Worm (Caenorhabditis elegans) whole organism, L2 larva: ENCODE results near the gene best-23.

Experiments used
- C34F6.9 ChIP-seq: fragments of 150-350 bp; optimal IDR thresholded peaks from 2 replicates; lab custom pipeline; 2014; ENCODE audit warnings: missing biosample characterization, missing genetic modification characterization
- F13H6.1 ChIP-seq: sonication (generic microtip); optimal IDR thresholded peaks from 2 replicates; lab custom pipeline; 2016; ENCODE audit warnings: missing genetic modification characterization, missing compliant biosample characterization
- Y55F3AM.14 ChIP-seq: fragments of 200-800 bp; sonication (Bioruptor generic); optimal IDR thresholded peaks from 2 replicates; lab custom pipeline; 2018; ENCODE audit warnings: mild to moderate bottlenecking, missing genetic modification characterization, missing compliant biosample characterization
- ZK546.5 ChIP-seq: sonication (generic microtip); optimal IDR thresholded peaks from 2 replicates; lab custom pipeline; 2017; ENCODE audit warnings: missing biosample characterization, missing genetic modification characterization
- alr-1 ChIP-seq: fragments of 150-350 bp; optimal IDR thresholded peaks from 2 replicates; lab custom pipeline; 2014; ENCODE audit warnings: missing biosample characterization, missing genetic modification characterization
- aly-2 ChIP-seq: fragments of 150-350 bp; optimal IDR thresholded peaks from 2 replicates; lab custom pipeline; 2014; ENCODE audit warnings: missing biosample characterization, missing genetic modification characterization
- ama-1 ChIP-seq: fragments of 150-350 bp; optimal IDR thresholded peaks from 2 replicates; lab custom pipeline; 2018; ENCODE audit warnings: inconsistent platforms
- blmp-1 ChIP-seq: sonication (generic microtip); optimal IDR thresholded peaks from 2 replicates; lab custom pipeline; 2017; ENCODE audit warnings: missing genetic modification characterization, mild to moderate bottlenecking, missing compliant biosample characterization, antibody characterized with exemption, moderate library complexity; ENCODE audit not compliant: insufficient read depth
- ceh-16 ChIP-seq: fragments of 150-350 bp; optimal IDR thresholded peaks from 2 replicates; lab custom pipeline; 2014; ENCODE audit warnings: missing biosample characterization, missing genetic modification characterization
- ceh-82 ChIP-seq: fragments of 150-350 bp; optimal IDR thresholded peaks from 2 replicates; lab custom pipeline; 2014; ENCODE audit warnings: missing biosample characterization, missing genetic modification characterization
- crh-2 ChIP-seq: sonication (generic microtip); optimal IDR thresholded peaks from 2 replicates; lab custom pipeline; 2017; ENCODE audit warnings: missing biosample characterization, missing genetic modification characterization
- dmd-4 ChIP-seq: sonication (generic microtip); optimal IDR thresholded peaks from 2 replicates; lab custom pipeline; 2017; ENCODE audit warnings: missing biosample characterization, missing genetic modification characterization
- egl-27 ChIP-seq: sonication (generic microtip); optimal IDR thresholded peaks from 3 replicates; lab custom pipeline; 2017; ENCODE audit warnings: missing biosample characterization, missing genetic modification reagents, missing genetic modification characterization
- elt-1 ChIP-seq: fragments of 150-350 bp; optimal IDR thresholded peaks from 2 replicates; lab custom pipeline; 2014; ENCODE audit warnings: missing biosample characterization, missing genetic modification characterization
- elt-3 ChIP-seq: sonication (generic microtip); optimal IDR thresholded peaks from 2 replicates; lab custom pipeline; 2017; ENCODE audit warnings: missing biosample characterization, missing genetic modification characterization
- fos-1 ChIP-seq: fragments of 150-350 bp; optimal IDR thresholded peaks from 2 replicates; lab custom pipeline; 2014; ENCODE audit warnings: missing biosample characterization, missing genetic modification characterization
- gmeb-1 ChIP-seq: fragments of 150-350 bp; optimal IDR thresholded peaks from 2 replicates; lab custom pipeline; 2014; ENCODE audit warnings: missing biosample characterization, missing genetic modification characterization
- lin-11 ChIP-seq: fragments of 150-350 bp; sonication (generic microtip); optimal IDR thresholded peaks from 2 replicates; lab custom pipeline; 2014; ENCODE audit warnings: missing biosample characterization, missing genetic modification characterization, inconsistent platforms, mixed read lengths
- lin-13 ChIP-seq: fragments of 150-350 bp; optimal IDR thresholded peaks from 2 replicates; lab custom pipeline; 2014; ENCODE audit warnings: missing biosample characterization, missing genetic modification reagents, missing genetic modification characterization
- lin-39 ChIP-seq: fragments of 150-350 bp; optimal IDR thresholded peaks from 2 replicates; lab custom pipeline; 2014; ENCODE audit warnings: missing biosample characterization, missing genetic modification reagents, missing genetic modification characterization
- lsy-2 ChIP-seq, 2 experiments: fragments of 150-350 bp in 1 of 2; sonication (generic microtip) in 1 of 2; optimal IDR thresholded peaks; 2 replicates each; lab custom pipeline; 2014 to 2017; ENCODE audit warnings: missing biosample characterization in 2 of 2, missing genetic modification characterization in 2 of 2
- mbf-1 ChIP-seq: sonication (generic microtip); optimal IDR thresholded peaks from 2 replicates; lab custom pipeline; 2017; ENCODE audit warnings: missing biosample characterization, missing genetic modification characterization
- nhr-10 ChIP-seq: sonication (generic microtip); optimal IDR thresholded peaks from 2 replicates; lab custom pipeline; 2017; ENCODE audit warnings: missing biosample characterization, missing genetic modification characterization
- nhr-11 ChIP-seq: fragments of 150-350 bp; optimal IDR thresholded peaks from 2 replicates; lab custom pipeline; 2014; ENCODE audit warnings: missing biosample characterization, missing genetic modification characterization
- nhr-129 ChIP-seq: fragments of 150-350 bp; optimal IDR thresholded peaks from 2 replicates; lab custom pipeline; 2014; ENCODE audit warnings: missing biosample characterization, missing genetic modification characterization
- nhr-21 ChIP-seq: fragments of 150-350 bp; optimal IDR thresholded peaks from 2 replicates; lab custom pipeline; 2014; ENCODE audit warnings: missing biosample characterization, missing genetic modification characterization
- nhr-237 ChIP-seq: fragments of 150-350 bp; optimal IDR thresholded peaks from 2 replicates; lab custom pipeline; 2014; ENCODE audit warnings: missing biosample characterization, missing genetic modification characterization
- nhr-25 ChIP-seq: fragments of 150-350 bp; sonication (generic microtip); optimal IDR thresholded peaks from 3 replicates; lab custom pipeline; 2014; ENCODE audit warnings: missing biosample characterization, missing genetic modification characterization
- nhr-6 ChIP-seq: fragments of 150-350 bp; optimal IDR thresholded peaks from 2 replicates; lab custom pipeline; 2014; ENCODE audit warnings: missing biosample characterization, missing genetic modification characterization
- nhr-77 ChIP-seq: fragments of 150-350 bp; optimal IDR thresholded peaks from 2 replicates; lab custom pipeline; 2014; ENCODE audit warnings: missing biosample characterization, missing genetic modification characterization
- peb-1 ChIP-seq: fragments of 150-350 bp; optimal IDR thresholded peaks from 2 replicates; lab custom pipeline; 2014; ENCODE audit warnings: missing biosample characterization, missing genetic modification characterization
- sem-4 ChIP-seq: fragments of 150-350 bp; optimal IDR thresholded peaks from 2 replicates; lab custom pipeline; 2014; ENCODE audit warnings: missing biosample characterization, missing genetic modification reagents, missing genetic modification characterization
- skn-1 ChIP-seq: sonication (generic microtip); optimal IDR thresholded peaks from 2 replicates; lab custom pipeline; 2017; ENCODE audit warnings: missing biosample characterization, missing genetic modification characterization
- sma-9 ChIP-seq, 2 experiments: fragments of 150-350 bp in 1 of 2; sonication (generic microtip) in 1 of 2; optimal IDR thresholded peaks; 2 replicates each; lab custom pipeline; 2014 to 2016; ENCODE audit warnings: missing genetic modification characterization in 2 of 2, mild to moderate bottlenecking in 1 of 2, missing biosample characterization in 1 of 2, missing compliant biosample characterization in 1 of 2, missing genetic modification reagents in 1 of 2, moderate library complexity in 1 of 2
- snpc-4 ChIP-seq: fragments of 150-350 bp; optimal IDR thresholded peaks from 2 replicates; lab custom pipeline; 2014; ENCODE audit warnings: missing biosample characterization, missing genetic modification characterization
- unc-39 ChIP-seq: fragments of 150-350 bp; optimal IDR thresholded peaks from 2 replicates; lab custom pipeline; 2014; ENCODE audit warnings: missing biosample characterization, missing genetic modification characterization
- unc-55 ChIP-seq: fragments of 150-350 bp; sonication (generic microtip); optimal IDR thresholded peaks from 3 replicates; lab custom pipeline; 2014; ENCODE audit warnings: missing biosample characterization, missing genetic modification reagents, missing genetic modification characterization
- unc-62 ChIP-seq: fragments of 150-350 bp; optimal IDR thresholded peaks from 2 replicates; lab custom pipeline; 2014; ENCODE audit warnings: missing biosample characterization, missing genetic modification reagents, missing genetic modification characterization
- zag-1 ChIP-seq: fragments of 150-350 bp; optimal IDR thresholded peaks from 2 replicates; lab custom pipeline; 2014; ENCODE audit warnings: missing biosample characterization, missing genetic modification characterization
- ztf-11 ChIP-seq: sonication (generic microtip); optimal IDR thresholded peaks from 2 replicates; lab custom pipeline; 2017; ENCODE audit warnings: missing biosample characterization, missing genetic modification characterization
- ztf-4 ChIP-seq: fragments of 150-350 bp; optimal IDR thresholded peaks from 2 replicates; lab custom pipeline; 2014; ENCODE audit warnings: missing biosample characterization, missing genetic modification characterization

best-23 gene

ce11 chrII:7891869-7892615 is 15.3 kb downstream of the best-23 start (continued):
- TF ChIP-seq gmeb-1 (tag; lab: Kevin White, UChicago), result no peak
- TF ChIP-seq lin-13, result peak; percentile 32
- TF ChIP-seq peb-1 (tag; lab: Kevin White, UChicago), result no peak
- TF ChIP-seq unc-39 (tag; lab: Kevin White, UChicago), result no peak
- no peak for TF ChIP-seq aly-2
- no peak for TF ChIP-seq alr-1 (tag; lab: Kevin White, UChicago)
- TF ChIP-seq, all 48 proteins: peak for 19

ce11 chrII:7889321-7889720 is 18.1 kb downstream of the best-23 start:
- TF ChIP-seq ztf-11 (tag; lab: Kevin White, UChicago) (no peak), lin-11 (tag; lab: Kevin White, UChicago) (no peak), alr-1 (tag; lab: Kevin White, UChicago) (no peak), nhr-77 (tag; lab: Kevin White, UChicago) (no peak), gmeb-1 (tag; lab: Kevin White, UChicago) (peak; percentile 1), skn-1 (tag; lab: Kevin White, UChicago) (no peak), fos-1 (tag; lab: Kevin White, UChicago) (peak; percentile 27), crh-2 (tag; lab: Kevin White, UChicago) (no peak), sma-9 (GFP tag; optimal IDR thresholded peaks at IDR 0.05; lab: Kevin White, UChicago) (peak; percentile 64), sma-9 (tag; optimal IDR thresholded peaks at IDR 0.05; lab: Kevin White, UChicago) (no peak)
- TF ChIP-seq, all 48 proteins: peak for 3

- TF ChIP-seq peb-1 (tag; lab: Kevin White, UChicago) (no peak), alr-1 (tag; lab: Kevin White, UChicago) (no peak), F13H6.1 (tag; lab: Kevin White, UChicago) (peak; percentile 40), ZK546.5 (tag; lab: Kevin White, UChicago) (no peak), nhr-6 (no peak), lin-11 (tag; lab: Kevin White, UChicago) (no peak), skn-1 (tag; lab: Kevin White, UChicago) (peak; percentile 16), dmd-4 (tag; lab: Kevin White, UChicago) (no peak), lin-39 (tag; lab: Kevin White, UChicago) (no peak), snpc-4 (tag; lab: Kevin White, UChicago) (no peak), unc-55 (GFP tag; lab: Kevin White, UChicago) (no peak), nhr-129 (peak; percentile 57), fos-1 (tag; lab: Kevin White, UChicago) (no peak), nhr-11 (tag; lab: Kevin White, UChicago) (no peak), elt-1 (tag; lab: Kevin White, UChicago) (no peak), aly-2 (no peak), lin-13 (no peak), crh-2 (tag; lab: Kevin White, UChicago) (peak; percentile 16), sma-9 (GFP tag; optimal IDR thresholded peaks at IDR 0.05; lab: Kevin White, UChicago) (peak; percentile 19), sma-9 (tag; optimal IDR thresholded peaks at IDR 0.05; lab: Kevin White, UChicago) (no peak), C34F6.9 (tag; lab: Kevin White, UChicago) (peak; percentile 18), nhr-25 (no peak), egl-27 (tag; lab: Kevin White, UChicago) (no peak), unc-62 (GFP tag; lab: Kevin White, UChicago) (no peak), nhr-77 (tag; lab: Kevin White, UChicago) (no peak), sem-4 (tag; lab: Kevin White, UChicago) (no peak), nhr-10 (tag; lab: Kevin White, UChicago) (no peak), ceh-16 (no peak), nhr-237 (tag; lab: Kevin White, UChicago) (no peak), lsy-2 (tag; optimal IDR thresholded peaks at IDR 0.05; lab: Kevin White, UChicago) (peak in 1 of 2 experiments; percentile 42)
- TF ChIP-seq, all 48 proteins: peak for 7
Observed at ce11 chrII:7888759-7889158, 18.6 kb downstream of the best-23 start.

- no peak for TF ChIP-seq mbf-1 (tag; lab: Kevin White, UChicago)
- no peak for TF ChIP-seq dmd-4 (tag; lab: Kevin White, UChicago)
- TF ChIP-seq skn-1 (tag; lab: Kevin White, UChicago), result peak; percentile 28
- no peak for TF ChIP-seq nhr-237 (tag; lab: Kevin White, UChicago)
- peak in 1 of 2 experiments; percentile 77 for TF ChIP-seq lsy-2 (tag; optimal IDR thresholded peaks at IDR 0.05; lab: Kevin White, UChicago)
- no peak for TF ChIP-seq unc-39 (tag; lab: Kevin White, UChicago)
- TF ChIP-seq nhr-11 (tag; lab: Kevin White, UChicago), result no peak
- peak; percentile 58 for TF ChIP-seq fos-1 (tag; lab: Kevin White, UChicago)
- peak; percentile 44 for TF ChIP-seq unc-55 (GFP tag; lab: Kevin White, UChicago)
- no peak for TF ChIP-seq ceh-82
- TF ChIP-seq ama-1, result peak; percentile 41
- no peak for TF ChIP-seq egl-27 (tag; lab: Kevin White, UChicago)
- no peak for TF ChIP-seq elt-3
- TF ChIP-seq nhr-10 (tag; lab: Kevin White, UChicago), result no peak
- TF ChIP-seq lin-13, result peak; percentile 17
- TF ChIP-seq lin-11 (tag; lab: Kevin White, UChicago), result peak; percentile 21
- TF ChIP-seq zag-1, result peak; percentile 83
- peak; percentile 6 for TF ChIP-seq nhr-25
- peak; percentile 88 for TF ChIP-seq C34F6.9 (tag; lab: Kevin White, UChicago)
- no peak for TF ChIP-seq blmp-1 (tag; lab: Kevin White, UChicago)
- peak; percentile 92 for TF ChIP-seq nhr-129
- no peak for TF ChIP-seq nhr-77 (tag; lab: Kevin White, UChicago)
- TF ChIP-seq Y55F3AM.14 (GFP tag; lab: Kevin White, UChicago), result no peak
- TF ChIP-seq lin-39 (tag; lab: Kevin White, UChicago), result no peak
- no peak for TF ChIP-seq nhr-6
- TF ChIP-seq ztf-4, result peak; percentile 75
- no peak for TF ChIP-seq elt-1 (tag; lab: Kevin White, UChicago)
- TF ChIP-seq alr-1 (tag; lab: Kevin White, UChicago), result no peak
- TF ChIP-seq F13H6.1 (tag; lab: Kevin White, UChicago), result no peak
- TF ChIP-seq nhr-21 (tag; lab: Kevin White, UChicago), result peak; percentile 6
Observed at ce11 chrII:7887295-7887694, 20.1 kb downstream of the best-23 start.
